Worm (Caenorhabditis elegans) whole organism, L1 larva: Measurements from ENCODE around the gene ZC443.3.

Experiments used
- C04F5.9 ChIP-seq: sonication (generic microtip); optimal IDR thresholded peaks from 2 replicates; lab custom pipeline; 2016; ENCODE audit warnings: missing genetic modification characterization, missing compliant biosample characterization
- C34B4.2 ChIP-seq: sonication (generic microtip); optimal IDR thresholded peaks from 2 replicates; lab custom pipeline; 2017; ENCODE audit warnings: mild to moderate bottlenecking, missing genetic modification characterization, missing compliant biosample characterization
- Y116A8C.19 ChIP-seq: sonication (generic microtip); optimal IDR thresholded peaks from 2 replicates; lab custom pipeline; 2016; ENCODE audit warnings: missing compliant biosample characterization, missing genetic modification characterization, borderline replicate concordance
- alr-1 ChIP-seq: fragments of 200-800 bp; sonication (Bioruptor generic); optimal IDR thresholded peaks from 2 replicates; lab custom pipeline; 2018; ENCODE audit warnings: borderline replicate concordance, mild to moderate bottlenecking, missing genetic modification characterization, missing compliant biosample characterization
- aly-2 ChIP-seq: fragments of 150-350 bp; optimal IDR thresholded peaks from 2 replicates; lab custom pipeline; 2014; ENCODE audit warnings: missing biosample characterization, missing genetic modification characterization
- ama-1 ChIP-seq: fragments of 150-350 bp; optimal IDR thresholded peaks from 2 replicates; lab custom pipeline; 2014
- ceh-63 ChIP-seq: fragments of 200-800 bp; sonication (Bioruptor generic); optimal IDR thresholded peaks from 2 replicates; lab custom pipeline; 2018; ENCODE audit warnings: mild to moderate bottlenecking, missing genetic modification characterization, missing compliant biosample characterization
- ceh-88 ChIP-seq: fragments of 200-800 bp; sonication (Bioruptor generic); IDR thresholded peaks from 2 replicates; pipeline ENCODE4 v1.3.6; 2022; ENCODE audit warnings: missing genetic modification characterization, missing compliant biosample characterization
- ceh-90 ChIP-seq: sonication (generic microtip); optimal IDR thresholded peaks from 2 replicates; lab custom pipeline; 2016; ENCODE audit warnings: missing genetic modification characterization, missing compliant biosample characterization
- dsc-1 ChIP-seq: sonication (generic microtip); optimal IDR thresholded peaks from 2 replicates; lab custom pipeline; 2016; ENCODE audit warnings: mild to moderate bottlenecking, missing genetic modification characterization, missing compliant biosample characterization
- efl-1 ChIP-seq, 4 experiments: fragments of 150-350 bp; optimal IDR thresholded peaks in 3 of 4; peaks in 1 of 4; 1 replicate in 1 of 4; 2 replicates in 3 of 4; lab custom pipeline; 2014; ENCODE audit warnings: missing biosample characterization in 2 of 4, missing genetic modification characterization in 2 of 4, missing genetic modification reagents in 2 of 4
- efl-3 ChIP-seq: fragments of 200-800 bp; sonication (Bioruptor generic); optimal IDR thresholded peaks from 2 replicates; lab custom pipeline; 2018; ENCODE audit warnings: mild to moderate bottlenecking, missing genetic modification characterization, missing compliant biosample characterization
- egl-13 ChIP-seq: sonication (generic microtip); optimal IDR thresholded peaks from 2 replicates; lab custom pipeline; 2016; ENCODE audit warnings: missing genotype, missing genetic modification reagents, missing genetic modification characterization, missing compliant biosample characterization
- egl-27 ChIP-seq, 2 experiments: fragments of 150-350 bp in 1 of 2; sonication (generic microtip); optimal IDR thresholded peaks; 3 replicates each; lab custom pipeline; 2017 to 2018; ENCODE audit warnings: missing biosample characterization in 2 of 2, missing genetic modification characterization in 2 of 2, missing genetic modification reagents in 2 of 2
- ets-5 ChIP-seq: fragments of 200-800 bp; sonication (Bioruptor generic); IDR thresholded peaks from 2 replicates; pipeline ENCODE4 v1.3.6; 2022; ENCODE audit warnings: missing genetic modification characterization, missing compliant biosample characterization
- fkh-10 ChIP-seq: sonication (generic microtip); optimal IDR thresholded peaks from 2 replicates; lab custom pipeline; 2017; ENCODE audit warnings: missing biosample characterization, missing genetic modification reagents, missing genetic modification characterization
- fkh-4 ChIP-seq: sonication (generic microtip); optimal IDR thresholded peaks from 2 replicates; lab custom pipeline; 2016; ENCODE audit warnings: missing compliant biosample characterization, missing genetic modification characterization, borderline replicate concordance
- fkh-8 ChIP-seq: sonication (generic microtip); optimal IDR thresholded peaks from 2 replicates; lab custom pipeline; 2016; ENCODE audit warnings: mild to moderate bottlenecking, missing genetic modification characterization, missing compliant biosample characterization
- grh-1 ChIP-seq: fragments of 200-800 bp; sonication (Bioruptor generic); IDR thresholded peaks from 2 replicates; pipeline ENCODE4 v1.3.6; 2022; ENCODE audit warnings: missing genetic modification reagents, missing genetic modification characterization, missing compliant biosample characterization
- hlh-17 ChIP-seq: fragments of 200-800 bp; sonication (Bioruptor generic); optimal IDR thresholded peaks from 2 replicates; lab custom pipeline; 2018; ENCODE audit warnings: missing genetic modification characterization, mild to moderate bottlenecking, missing compliant biosample characterization, moderate library complexity, borderline replicate concordance
- hlh-4 ChIP-seq: sonication (generic microtip); optimal IDR thresholded peaks from 2 replicates; lab custom pipeline; 2016; ENCODE audit warnings: mild to moderate bottlenecking, missing genetic modification characterization, missing compliant biosample characterization
- irx-1 ChIP-seq: sonication (generic microtip); optimal IDR thresholded peaks from 2 replicates; lab custom pipeline; 2016; ENCODE audit warnings: missing genetic modification characterization, missing compliant biosample characterization
- isw-1 ChIP-seq: fragments of 200-800 bp; sonication (Bioruptor generic); IDR thresholded peaks from 2 replicates; pipeline ENCODE4 v1.3.6; 2022; ENCODE audit warnings: missing genetic modification characterization, missing compliant biosample characterization
- jun-1 ChIP-seq: fragments of 150-350 bp; optimal IDR thresholded peaks from 2 replicates; lab custom pipeline; 2014; ENCODE audit warnings: missing biosample characterization, missing genetic modification reagents, missing genetic modification characterization
- lin-13 ChIP-seq: fragments of 150-350 bp; optimal IDR thresholded peaks from 2 replicates; lab custom pipeline; 2014; ENCODE audit warnings: missing biosample characterization, missing genetic modification reagents, missing genetic modification characterization
- lin-35 ChIP-seq, 2 experiments: fragments of 150-350 bp; optimal IDR thresholded peaks; 2 replicates each; lab custom pipeline; 2014; ENCODE audit warnings: missing biosample characterization in 2 of 2, missing genetic modification characterization in 2 of 2, missing genetic modification reagents in 2 of 2
- lir-3 ChIP-seq: sonication (generic microtip); optimal IDR thresholded peaks from 2 replicates; lab custom pipeline; 2016; ENCODE audit warnings: mild to moderate bottlenecking, missing genetic modification characterization, moderate library complexity, missing compliant biosample characterization; ENCODE audit not compliant: poor library complexity
- lsy-2 ChIP-seq, 2 experiments: fragments of 150-350 bp; optimal IDR thresholded peaks; 2 replicates each; lab custom pipeline; 2014; ENCODE audit warnings: missing biosample characterization in 2 of 2, missing genetic modification characterization in 2 of 2
- mep-1 ChIP-seq: fragments of 150-350 bp; optimal IDR thresholded peaks from 2 replicates; lab custom pipeline; 2014; ENCODE audit warnings: missing biosample characterization, missing genetic modification characterization
- nhr-12 ChIP-seq: sonication (generic microtip); optimal IDR thresholded peaks from 2 replicates; lab custom pipeline; 2017; ENCODE audit warnings: missing biosample characterization, missing genetic modification characterization
- nhr-28 ChIP-seq: fragments of 150-350 bp; optimal IDR thresholded peaks from 2 replicates; lab custom pipeline; 2014; ENCODE audit warnings: missing biosample characterization, missing genetic modification characterization
- nhr-47 ChIP-seq: sonication (generic microtip); optimal IDR thresholded peaks from 2 replicates; lab custom pipeline; 2016; ENCODE audit warnings: mild to moderate bottlenecking, missing genetic modification characterization, moderate library complexity, missing compliant biosample characterization
- nhr-76 ChIP-seq: sonication (generic microtip); optimal IDR thresholded peaks from 2 replicates; lab custom pipeline; 2017; ENCODE audit warnings: missing biosample characterization, missing genetic modification characterization
- nhr-77 ChIP-seq: fragments of 150-350 bp; optimal IDR thresholded peaks from 2 replicates; lab custom pipeline; 2014; ENCODE audit warnings: missing biosample characterization, missing genetic modification characterization
- nhr-85 ChIP-seq: sonication (generic microtip); peaks from one replicate; lab custom pipeline; 2016; ENCODE audit warnings: missing genetic modification characterization, inconsistent platforms, missing compliant biosample characterization
- nhr-90 ChIP-seq: sonication (generic microtip); optimal IDR thresholded peaks from 2 replicates; lab custom pipeline; 2016; ENCODE audit warnings: mild to moderate bottlenecking, missing genetic modification characterization, missing compliant biosample characterization; ENCODE audit not compliant: poor library complexity
- pax-3 ChIP-seq: fragments of 200-800 bp; sonication (Bioruptor generic); optimal IDR thresholded peaks from 2 replicates; lab custom pipeline; 2018; ENCODE audit warnings: mild to moderate bottlenecking, missing genetic modification characterization, moderate library complexity, missing compliant biosample characterization
- pqm-1 ChIP-seq: sonication (generic microtip); optimal IDR thresholded peaks from 3 replicates; lab custom pipeline; 2017; ENCODE audit warnings: missing biosample characterization, missing genetic modification characterization
- snpc-4 ChIP-seq: fragments of 150-350 bp; optimal IDR thresholded peaks from 2 replicates; lab custom pipeline; 2014; ENCODE audit warnings: missing biosample characterization, missing genetic modification characterization
- sox-4 ChIP-seq: sonication (generic microtip); optimal IDR thresholded peaks from 2 replicates; lab custom pipeline; 2016; ENCODE audit warnings: missing genetic modification characterization, missing compliant biosample characterization
- swsn-7 ChIP-seq: sonication (generic microtip); optimal IDR thresholded peaks from 2 replicates; lab custom pipeline; 2016; ENCODE audit warnings: missing genetic modification characterization, missing compliant biosample characterization
- unc-130 ChIP-seq: fragments of 150-350 bp; optimal IDR thresholded peaks from 2 replicates; lab custom pipeline; 2017; ENCODE audit warnings: missing biosample characterization, missing genetic modification characterization, inconsistent platforms
- unc-30 ChIP-seq: sonication (generic microtip); optimal IDR thresholded peaks from 2 replicates; lab custom pipeline; 2017; ENCODE audit warnings: missing biosample characterization, missing genetic modification characterization
- unc-62 ChIP-seq: fragments of 150-350 bp; optimal IDR thresholded peaks from 2 replicates; lab custom pipeline; 2014; ENCODE audit warnings: missing biosample characterization, missing genetic modification reagents, missing genetic modification characterization
- unc-86 ChIP-seq: sonication (generic microtip); optimal IDR thresholded peaks from 2 replicates; lab custom pipeline; 2016; ENCODE audit warnings: missing genetic modification characterization, missing compliant biosample characterization
- zag-1 ChIP-seq: fragments of 150-350 bp; optimal IDR thresholded peaks from 2 replicates; lab custom pipeline; 2014; ENCODE audit warnings: missing biosample characterization, missing genetic modification characterization
- ztf-4 ChIP-seq: fragments of 150-350 bp; optimal IDR thresholded peaks from 2 replicates; lab custom pipeline; 2014; ENCODE audit warnings: missing biosample characterization, missing genetic modification characterization

The ZC443.3 gene

ce11 chrV:12786340-12786739 lies 27.6 kb downstream of the ZC443.3 start:
- peak; percentile 68 for TF ChIP-seq pax-3 (tag; lab: Kevin White, UChicago)
- peak; percentile 59 for TF ChIP-seq dsc-1
- TF ChIP-seq nhr-90 (tag; lab: Kevin White, UChicago), result no peak

ce11 chrV:12784861-12785260 lies 29.1 kb downstream of the ZC443.3 start, which contains the start of gene sre-20:
Gene sre-20 (minus strand): TSS chrV:12784961.
- no peak for TF ChIP-seq nhr-28 (tag; lab: Kevin White, UChicago)
- TF ChIP-seq fkh-10 (GFP tag; lab: Kevin White, UChicago), result no peak
- TF ChIP-seq aly-2, result no peak
- TF ChIP-seq unc-130 (tag; lab: Kevin White, UChicago), result no peak
- TF ChIP-seq hlh-4, result no peak
- TF ChIP-seq unc-86, result no peak
- TF ChIP-seq Y116A8C.19 (tag; lab: Kevin White, UChicago), result no peak
- no peak for TF ChIP-seq egl-27 (tag; optimal IDR thresholded peaks at IDR 0.05; lab: Kevin White, UChicago)
- peak; percentile 7 for TF ChIP-seq fkh-8
- TF ChIP-seq ceh-90 (tag; lab: Kevin White, UChicago), result no peak
- TF ChIP-seq pax-3 (tag; lab: Kevin White, UChicago), result peak; percentile 41
- no peak for TF ChIP-seq jun-1 (tag; lab: Kevin White, UChicago)
- no peak for TF ChIP-seq nhr-85 (tag; lab: Kevin White, UChicago)
- no peak for TF ChIP-seq efl-3 (GFP tag; lab: Kevin White, UChicago)

ce11 chrV:12780248-12780647 lies 33.7 kb downstream of the ZC443.3 start:
- TF ChIP-seq pax-3 (tag; lab: Kevin White, UChicago), result peak; percentile 45
- peak; percentile 3 for TF ChIP-seq ztf-4
- no peak for TF ChIP-seq C34B4.2 (tag; lab: Kevin White, UChicago)
- no peak for TF ChIP-seq ama-1
- TF ChIP-seq C04F5.9, result no peak
- TF ChIP-seq egl-27 (tag; optimal IDR thresholded peaks at IDR 0.05; lab: Kevin White, UChicago), result no peak
- TF ChIP-seq nhr-12 (tag; lab: Kevin White, UChicago), result no peak
- TF ChIP-seq unc-30, result no peak
- TF ChIP-seq fkh-8, result peak; percentile 30
- TF ChIP-seq nhr-76 (tag; lab: Kevin White, UChicago), result no peak
- TF ChIP-seq lsy-2 (tag; optimal IDR thresholded peaks at IDR 0.05; lab: Kevin White, UChicago), result peak; percentile 27 to 68
- peak; percentile 21 for TF ChIP-seq nhr-77
- TF ChIP-seq unc-86, result no peak
- TF ChIP-seq alr-1, result no peak
- TF ChIP-seq swsn-7 (tag; lab: Kevin White, UChicago), result peak; percentile 36
- TF ChIP-seq sox-4, result no peak
- TF ChIP-seq nhr-90 (tag; lab: Kevin White, UChicago), result peak; percentile 42
- no peak for TF ChIP-seq unc-62
- no peak for TF ChIP-seq ets-5 (GFP tag; lab: Robert Waterston, UW)
- TF ChIP-seq mep-1 (tag; lab: Kevin White, UChicago), result no peak
- TF ChIP-seq isw-1 (GFP tag; lab: Robert Waterston, UW), result no peak
- peak; percentile 46 for TF ChIP-seq nhr-85 (tag; lab: Kevin White, UChicago)
- TF ChIP-seq snpc-4 (tag; lab: Kevin White, UChicago), result no peak
- TF ChIP-seq lin-35 (GFP tag; optimal IDR thresholded peaks at IDR 0.05; lab: Kevin White, UChicago), result peak; percentile 20 to 66
- TF ChIP-seq irx-1 (tag; lab: Kevin White, UChicago), result no peak
- peak; percentile 9 for TF ChIP-seq lir-3 (tag; lab: Kevin White, UChicago)
- TF ChIP-seq pqm-1 (tag; lab: Kevin White, UChicago), result no peak
- TF ChIP-seq efl-3 (GFP tag; lab: Kevin White, UChicago), result no peak
- no peak for TF ChIP-seq nhr-28 (tag; lab: Kevin White, UChicago)
- TF ChIP-seq zag-1 (tag; lab: Kevin White, UChicago), result no peak
- no peak for TF ChIP-seq lin-13 (GFP tag; lab: Kevin White, UChicago)
- TF ChIP-seq efl-1 (optimal IDR thresholded peaks at IDR 0.05; lab: Kevin White, UChicago), result peak; percentile 35 to 51
- TF ChIP-seq efl-1 (GFP tag; optimal IDR thresholded peaks at IDR 0.05 in 1 of 2; lab: Kevin White, UChicago), result peak; percentile 41 to 93
- TF ChIP-seq unc-130 (tag; lab: Kevin White, UChicago), result peak; percentile 12
- TF ChIP-seq egl-13 (tag; lab: Kevin White, UChicago), result no peak
- TF ChIP-seq fkh-4, result no peak
- TF ChIP-seq grh-1, result no peak
- no peak for TF ChIP-seq ceh-88 (GFP tag; lab: Robert Waterston, UW)
- TF ChIP-seq nhr-47 (tag; lab: Kevin White, UChicago), result peak; percentile 61
- TF ChIP-seq hlh-17, result no peak
- TF ChIP-seq ceh-63, result no peak
- no peak for TF ChIP-seq Y116A8C.19 (tag; lab: Kevin White, UChicago)
